Fruit fly (Drosophila melanogaster): Measurements from ENCODE around the gene Hsp26.

Hsp26 gene

DNA sequence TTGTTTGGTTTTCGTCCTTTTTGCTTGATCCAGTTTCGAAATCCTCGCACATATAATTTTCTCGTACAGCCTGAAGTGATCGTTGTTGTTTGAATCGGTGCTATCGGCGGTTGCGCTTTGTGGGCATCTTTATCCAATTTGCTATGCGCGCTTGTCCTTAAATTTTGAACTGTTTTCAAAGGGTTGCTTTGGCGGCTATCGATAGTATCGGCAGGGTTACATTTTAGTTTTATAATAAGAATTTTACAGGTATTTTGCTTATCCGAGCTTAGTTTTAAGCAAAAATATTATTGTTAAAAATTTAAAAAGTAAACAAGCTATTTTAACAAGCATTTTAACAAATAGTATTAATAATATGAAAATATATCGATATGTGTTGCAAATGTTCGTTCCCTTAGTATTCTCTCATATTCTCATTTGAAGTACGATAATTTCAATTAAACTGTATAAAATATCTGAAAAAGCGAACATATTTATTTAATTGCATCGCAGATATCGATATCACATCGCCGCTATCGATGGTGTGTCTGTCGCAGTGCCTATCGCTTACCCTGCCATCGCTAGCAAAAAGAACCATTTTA lies 10.3 kb downstream of the Hsp26 start, which contains the start of the genes Klp67A and CG4452 (continued):
- TF ChIP-seq Ravus (GFP tag; IDR thresholded peaks at IDR 0.05): no peak
- peak; percentile 69 for TF ChIP-seq zen (tag; optimal IDR thresholded peaks at IDR 0.05)
- no peak for TF ChIP-seq CG6654 (GFP tag; optimal IDR thresholded peaks at IDR 0.05)
- TF ChIP-seq ara (GFP tag; IDR thresholded peaks at IDR 0.05): no peak
- 0 out of 2 replicates have a peak, but pooled peaks have one; percentile 37 for TF ChIP-seq MBD-R2 (GFP tag; IDR thresholded peaks at IDR 0.05)
- TF ChIP-seq Jarid2 (GFP tag; optimal IDR thresholded peaks at IDR 0.05): no peak
- no peak for TF ChIP-seq CG8944 (GFP tag; optimal IDR thresholded peaks at IDR 0.05)
- peak; percentile 32 for TF ChIP-seq Max (GFP tag; optimal IDR thresholded peaks at IDR 0.05)
- peak; percentile 22 for TF ChIP-seq CG10979 (tag; optimal IDR thresholded peaks at IDR 0.05)
- peak in 1 of 2 experiments; percentile 37 for TF ChIP-seq Hr51 (GFP tag; optimal IDR thresholded peaks at IDR 0.05)
- no peak for TF ChIP-seq CG34422 (GFP tag; IDR thresholded peaks at IDR 0.05)
- TF ChIP-seq vvl (GFP tag; IDR thresholded peaks at IDR 0.05): no peak
- TF ChIP-seq CG18764 (GFP tag; optimal IDR thresholded peaks at IDR 0.05): peak; percentile 17
- TF ChIP-seq run (tag; optimal IDR thresholded peaks at IDR 0.05): no peak
- no peak for TF ChIP-seq rib (GFP tag; IDR thresholded peaks at IDR 0.05)
- no peak for TF ChIP-seq pnt (GFP tag; optimal IDR thresholded peaks at IDR 0.05)
- peak in 1 of 3 experiments; percentile 56 for TF ChIP-seq lola (GFP tag; optimal IDR thresholded peaks at IDR 0.05)
- no peak for TF ChIP-seq CG4360 (GFP tag; IDR thresholded peaks at IDR 0.05)
- TF ChIP-seq Sry-δ (GFP tag; optimal IDR thresholded peaks at IDR 0.05): peak; percentile 88
- peak; percentile 85 for TF ChIP-seq CG3995 (GFP tag; optimal IDR thresholded peaks at IDR 0.05)
- no peak for TF ChIP-seq Elba2 (GFP tag; optimal IDR thresholded peaks at IDR 0.05)
- peak; percentile 44; the same call in 1 of the 3 replicates for TF ChIP-seq ci (GFP tag; IDR thresholded peaks at IDR 0.05)
- peak; percentile 23; the same call in 1 of the 2 replicates for TF ChIP-seq Xrp1 (GFP tag; IDR thresholded peaks at IDR 0.05)
- no peak for TF ChIP-seq Nf-YB (GFP tag; optimal IDR thresholded peaks at IDR 0.05)
- peak; percentile 67 for TF ChIP-seq Ets97D (GFP tag; optimal IDR thresholded peaks at IDR 0.05)
- peak; percentile 61 for TF ChIP-seq vfl (GFP tag; optimal IDR thresholded peaks at IDR 0.05)
- peak; percentile 74 for TF ChIP-seq Dref (GFP tag; IDR thresholded peaks at IDR 0.05)
- peak; percentile 62 for TF ChIP-seq gsb-n (tag; optimal IDR thresholded peaks at IDR 0.05)
- TF ChIP-seq Taf1 (GFP tag; IDR thresholded peaks at IDR 0.05): no peak
- peak; percentile 92 for TF ChIP-seq Doc3 (GFP tag; IDR thresholded peaks at IDR 0.05; ENCODE audit: partially characterized antibody)
- TF ChIP-seq CG14050 (GFP tag; IDR thresholded peaks at IDR 0.05): 0 out of 3 replicates have a peak, but pooled peaks have one; percentile 9
- TF ChIP-seq amos (GFP tag; IDR thresholded peaks at IDR 0.05; ENCODE audit: partially characterized antibody): peak; percentile 87
- no peak for TF ChIP-seq klu (GFP tag; IDR thresholded peaks at IDR 0.05)
- TF ChIP-seq CG2120 (GFP tag; optimal IDR thresholded peaks at IDR 0.05): peak; percentile 45
- TF ChIP-seq CG3281 (GFP tag; optimal IDR thresholded peaks at IDR 0.05): peak; percentile 29
- TF ChIP-seq CG34224 (GFP tag; IDR thresholded peaks at IDR 0.05; ENCODE audit: partially characterized antibody): peak; percentile 89
- TF ChIP-seq CG10209 (GFP tag; optimal IDR thresholded peaks at IDR 0.05): no peak
- TF ChIP-seq CG10321 (GFP tag; IDR thresholded peaks at IDR 0.05): no peak
- peak; percentile 39; the same call in 1 of the 2 replicates for TF ChIP-seq CG3847 (GFP tag; IDR thresholded peaks at IDR 0.05)
- TF ChIP-seq H15 (GFP tag; IDR thresholded peaks at IDR 0.05): no peak
- TF ChIP-seq hbn (GFP tag; IDR thresholded peaks at IDR 0.05; ENCODE audit: partially characterized antibody): peak; percentile 83
- TF ChIP-seq Nf-YA (GFP tag; IDR thresholded peaks at IDR 0.05): no peak
- peak; percentile 55 for TF ChIP-seq tin (GFP tag; optimal IDR thresholded peaks at IDR 0.05)
- TF ChIP-seq CG17829 (tag; optimal IDR thresholded peaks at IDR 0.05): peak; percentile 71
- no peak for TF ChIP-seq Hand (GFP tag; optimal IDR thresholded peaks at IDR 0.05)
- peak; percentile 5 for TF ChIP-seq Fer3 (tag; optimal IDR thresholded peaks at IDR 0.05)
- TF ChIP-seq jigr1 (GFP tag; IDR thresholded peaks at IDR 0.05): no peak
- TF ChIP-seq CG13123 (GFP tag; optimal IDR thresholded peaks at IDR 0.05): no peak
- no peak for TF ChIP-seq CG11695 (GFP tag; IDR thresholded peaks at IDR 0.05)
- TF ChIP-seq bsh (GFP tag; optimal IDR thresholded peaks at IDR 0.05): peak in 1 of 2 experiments; percentile 23
